Worm (Caenorhabditis elegans) whole organism, mixed stage, embryonic: ENCODE results near the gene R13D11.1.
A peak's percentile ranks its signal among the peaks of the same experiment; 100 is the strongest.
"Not testable (repeated sequence)": the region's sequence is repeated elsewhere in the genome, so short reads cannot be mapped to it uniquely, and the experiment has no call there.

Source experiments
- bed-3 ChIP-seq: fragments of 200-800 bp; sonication (Bioruptor generic); optimal IDR thresholded peaks from 3 replicates; lab custom pipeline; 2018; ENCODE audit warnings: mild to moderate bottlenecking, missing genetic modification characterization, moderate library complexity, missing compliant biosample characterization
- blmp-1 ChIP-seq: fragments of 150-350 bp; optimal IDR thresholded peaks from 2 replicates; lab custom pipeline; 2014; ENCODE audit warnings: missing biosample characterization, missing genetic modification characterization
- ceh-39 ChIP-seq: fragments of 150-350 bp; optimal IDR thresholded peaks from 2 replicates; lab custom pipeline; 2014; ENCODE audit warnings: missing biosample characterization, missing genetic modification characterization
- ceh-43 ChIP-seq: fragments of 200-800 bp; sonication (Bioruptor generic); optimal IDR thresholded peaks from 2 replicates; lab custom pipeline; 2018; ENCODE audit warnings: mild to moderate bottlenecking, missing genetic modification characterization, moderate library complexity, missing compliant biosample characterization
- ces-1 ChIP-seq: fragments of 150-350 bp; optimal IDR thresholded peaks from 2 replicates; lab custom pipeline; 2014; ENCODE audit warnings: missing biosample characterization, missing genetic modification reagents, missing genetic modification characterization
- cnd-1 ChIP-seq: fragments of 200-800 bp; sonication (Bioruptor generic); optimal IDR thresholded peaks from 2 replicates; lab custom pipeline; 2018; ENCODE audit warnings: mild to moderate bottlenecking, missing genetic modification characterization, missing compliant biosample characterization
- drap-1 ChIP-seq: fragments of 200-800 bp; sonication (Bioruptor generic); optimal IDR thresholded peaks from 3 replicates; lab custom pipeline; 2018; ENCODE audit warnings: mild to moderate bottlenecking, missing genetic modification characterization, missing compliant biosample characterization
- elt-3 ChIP-seq: fragments of 150-350 bp; optimal IDR thresholded peaks from 2 replicates; lab custom pipeline; 2014; ENCODE audit warnings: missing biosample characterization, missing genetic modification characterization
- flh-1 ChIP-seq: fragments of 200-800 bp; sonication (Bioruptor generic); optimal IDR thresholded peaks from 2 replicates; lab custom pipeline; 2018; ENCODE audit warnings: mild to moderate bottlenecking, missing genetic modification characterization, moderate library complexity, missing compliant biosample characterization
- ham-2 ChIP-seq: fragments of 200-800 bp; sonication (Bioruptor generic); optimal IDR thresholded peaks from 2 replicates; lab custom pipeline; 2018; ENCODE audit warnings: mild to moderate bottlenecking, missing genetic modification characterization, missing compliant biosample characterization
- hlh-1 ChIP-seq: fragments of 150-350 bp; optimal IDR thresholded peaks from 2 replicates; lab custom pipeline; 2014; ENCODE audit warnings: missing biosample characterization, missing genetic modification reagents, missing genetic modification characterization
- lin-13 ChIP-seq: fragments of 150-350 bp; optimal IDR thresholded peaks from 2 replicates; lab custom pipeline; 2014; ENCODE audit warnings: missing biosample characterization, missing genetic modification characterization
- lin-32 ChIP-seq: fragments of 200-800 bp; sonication (Bioruptor generic); optimal IDR thresholded peaks from 2 replicates; lab custom pipeline; 2018; ENCODE audit warnings: mild to moderate bottlenecking, missing genetic modification characterization, missing compliant biosample characterization
- lsy-2 ChIP-seq: fragments of 150-350 bp; optimal IDR thresholded peaks from 2 replicates; lab custom pipeline; 2014; ENCODE audit warnings: missing biosample characterization, missing genetic modification characterization
- mab-5 ChIP-seq: fragments of 150-350 bp; optimal IDR thresholded peaks from 2 replicates; lab custom pipeline; 2014; ENCODE audit warnings: missing biosample characterization, missing genetic modification characterization
- mep-1 ChIP-seq: fragments of 150-350 bp; optimal IDR thresholded peaks from 2 replicates; lab custom pipeline; 2017; ENCODE audit warnings: missing biosample characterization, missing genetic modification reagents, missing genetic modification characterization, inconsistent platforms
- nhr-12 ChIP-seq: fragments of 150-350 bp; optimal IDR thresholded peaks from 2 replicates; lab custom pipeline; 2014; ENCODE audit warnings: missing biosample characterization, missing genetic modification characterization
- nhr-2 ChIP-seq: fragments of 150-350 bp; optimal IDR thresholded peaks from 2 replicates; lab custom pipeline; 2014; ENCODE audit warnings: missing biosample characterization, missing genetic modification characterization
- nhr-237 ChIP-seq: fragments of 150-350 bp; optimal IDR thresholded peaks from 2 replicates; lab custom pipeline; 2014; ENCODE audit warnings: missing biosample characterization, missing genetic modification characterization
- nhr-28 ChIP-seq: fragments of 150-350 bp; optimal IDR thresholded peaks from 2 replicates; lab custom pipeline; 2014; ENCODE audit warnings: missing biosample characterization, missing genetic modification characterization
- nhr-76 ChIP-seq: sonication (generic microtip); optimal IDR thresholded peaks from 2 replicates; lab custom pipeline; 2017; ENCODE audit warnings: missing biosample characterization, missing genetic modification characterization
- pha-4 ChIP-seq: fragments of 150-350 bp; optimal IDR thresholded peaks from 2 replicates; lab custom pipeline; 2018; ENCODE audit warnings: missing biosample characterization, missing genetic modification reagents, missing genetic modification characterization
- sem-2 ChIP-seq: fragments of 200-800 bp; sonication (Bioruptor generic); optimal IDR thresholded peaks from 2 replicates; lab custom pipeline; 2018; ENCODE audit warnings: mild to moderate bottlenecking, missing genetic modification characterization, missing compliant biosample characterization
- snpc-4 ChIP-seq: fragments of 150-350 bp; optimal IDR thresholded peaks from 2 replicates; lab custom pipeline; 2014; ENCODE audit warnings: missing biosample characterization, missing genetic modification characterization
- tbx-8 ChIP-seq: fragments of 200-800 bp; sonication (Bioruptor generic); optimal IDR thresholded peaks from 2 replicates; lab custom pipeline; 2018; ENCODE audit warnings: mild to moderate bottlenecking, missing genetic modification characterization, moderate library complexity, missing compliant biosample characterization
- unc-39 ChIP-seq: fragments of 150-350 bp; optimal IDR thresholded peaks from 2 replicates; lab custom pipeline; 2014; ENCODE audit warnings: missing biosample characterization, missing genetic modification characterization
- unc-62 ChIP-seq: fragments of 150-350 bp; optimal IDR thresholded peaks from 2 replicates; lab custom pipeline; 2014; ENCODE audit warnings: missing biosample characterization, missing genetic modification reagents, missing genetic modification characterization
- zip-8 ChIP-seq: fragments of 150-350 bp; optimal IDR thresholded peaks from 2 replicates; lab custom pipeline; 2014; ENCODE audit warnings: missing biosample characterization, missing genetic modification characterization
- ztf-11 ChIP-seq: fragments of 150-350 bp; optimal IDR thresholded peaks from 2 replicates; lab custom pipeline; 2014; ENCODE audit warnings: missing biosample characterization, missing genetic modification characterization

R13D11.1 gene

ce11 chrV:808260-808659 is 9.0 kb upstream of the R13D11.1 start:
- no peak for TF ChIP-seq hlh-1 (tag; lab: Kevin White, UChicago)
- TF ChIP-seq lsy-2 (tag; lab: Kevin White, UChicago), result no peak
- no peak for TF ChIP-seq drap-1
- TF ChIP-seq nhr-12, result no peak
- TF ChIP-seq tbx-8 (GFP tag; lab: Kevin White, UChicago), result no peak
- no peak for TF ChIP-seq bed-3 (GFP tag; lab: Kevin White, UChicago)
- no peak for TF ChIP-seq snpc-4
- no peak for TF ChIP-seq flh-1 (GFP tag; lab: Kevin White, UChicago)
- no peak for TF ChIP-seq ham-2 (GFP tag; lab: Kevin White, UChicago)
- TF ChIP-seq ceh-39, result no peak
- no peak for TF ChIP-seq nhr-76 (tag; lab: Kevin White, UChicago)
- TF ChIP-seq blmp-1 (tag; lab: Kevin White, UChicago), result no peak
- TF ChIP-seq ces-1 (GFP tag; lab: Kevin White, UChicago), result no peak
- no peak for TF ChIP-seq sem-2 (GFP tag; lab: Kevin White, UChicago)
- no peak for TF ChIP-seq cnd-1 (tag; lab: Kevin White, UChicago)
- no peak for TF ChIP-seq mab-5 (tag; lab: Kevin White, UChicago)

DNA sequence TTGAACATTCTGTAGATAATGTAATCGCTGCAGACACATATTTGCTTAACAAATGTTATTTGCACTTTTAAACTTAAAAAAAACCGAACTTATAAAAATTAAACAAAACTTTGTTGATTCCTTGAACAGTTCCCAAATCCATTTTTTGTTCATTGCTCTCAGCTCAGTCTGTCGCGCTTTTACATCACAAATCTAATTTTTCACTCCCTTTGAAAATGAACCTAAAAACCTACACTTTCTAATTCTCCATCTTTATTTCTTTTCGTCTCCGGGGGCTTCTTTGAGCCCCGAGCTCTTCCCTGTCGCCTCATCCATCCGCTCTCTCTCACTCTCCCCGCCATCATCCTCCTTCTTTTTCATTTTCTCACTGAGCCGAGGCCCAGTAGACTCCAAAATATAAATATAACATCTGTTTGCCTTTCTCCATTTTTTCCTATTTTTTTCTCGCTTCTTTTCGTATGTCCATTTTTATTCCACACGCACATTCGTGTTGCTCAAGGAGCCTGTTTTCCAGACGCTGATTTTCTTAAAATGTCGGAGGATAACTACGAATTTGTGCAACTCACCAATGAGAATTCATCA is 6.9 kb upstream of the R13D11.1 start, which contains the start of gene R13D11.4:
R13D11.4 (plus strand) TSS at position 532 of the 582 bp plus-strand sequence.
- no peak for TF ChIP-seq ceh-43
- peak; percentile 67 for TF ChIP-seq ces-1 (GFP tag; lab: Kevin White, UChicago)

ce11 chrV:813101-813500 is 4.2 kb upstream of the R13D11.1 start, which contains the start of gene R13D11.10:
R13D11.10 (minus strand) TSS chrV:813201.
- TF ChIP-seq hlh-1 (tag; lab: Kevin White, UChicago), result no peak
- TF ChIP-seq mep-1 (tag; lab: Kevin White, UChicago), result no peak
- TF ChIP-seq unc-62 (GFP tag; lab: Kevin White, UChicago), result no peak
- TF ChIP-seq drap-1, result no peak
- TF ChIP-seq blmp-1 (tag; lab: Kevin White, UChicago), result no peak
- no peak for TF ChIP-seq nhr-76 (tag; lab: Kevin White, UChicago)
- no peak for TF ChIP-seq nhr-28 (tag; lab: Kevin White, UChicago)

ce11 chrV:814716-815115 is 2.6 kb upstream of the R13D11.1 start, which contains the start of gene R13D11.3:
R13D11.3 (plus strand) TSS chrV:815016.
- TF ChIP-seq nhr-2 (tag; lab: Kevin White, UChicago), result no peak
- TF ChIP-seq pha-4, result no peak
- TF ChIP-seq tbx-8 (GFP tag; lab: Kevin White, UChicago), result no peak
- no peak for TF ChIP-seq flh-1 (GFP tag; lab: Kevin White, UChicago)
- no peak for TF ChIP-seq snpc-4
- TF ChIP-seq ham-2 (GFP tag; lab: Kevin White, UChicago), result no peak
- no peak for TF ChIP-seq ztf-11 (tag; lab: Kevin White, UChicago)
- no peak for TF ChIP-seq nhr-237 (tag; lab: Kevin White, UChicago)
- TF ChIP-seq lin-32 (GFP tag; lab: Kevin White, UChicago), result no peak

DNA sequence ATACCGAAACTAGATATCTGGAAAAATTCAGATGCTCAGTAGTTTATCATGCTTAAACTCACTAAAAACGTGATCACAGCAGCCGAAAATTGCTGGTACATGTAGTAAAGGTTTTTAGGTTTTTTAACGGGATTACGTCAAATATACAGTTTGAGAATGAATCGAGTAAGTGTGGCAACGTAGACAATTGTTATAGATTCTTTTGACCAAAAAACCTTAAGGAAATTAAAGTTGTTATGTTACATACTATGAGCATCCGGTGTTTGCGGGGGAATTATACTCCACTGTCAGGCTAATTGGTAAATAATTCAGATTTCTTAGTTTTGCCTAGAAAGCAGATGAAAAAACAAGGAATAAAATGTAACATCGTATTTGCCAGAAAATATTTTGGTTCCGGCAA is 3.3 kb downstream of the R13D11.1 start, which contains the start of gene srx-32:
srx-32 (minus strand) TSS at position 101 of the 400 bp plus-strand sequence.
- not testable (repeated sequence) for TF ChIP-seq zip-8 (tag; lab: Kevin White, UChicago); nhr-2 (tag; lab: Kevin White, UChicago); drap-1

ce11 chrV:822922-823321 is 5.6 kb downstream of the R13D11.1 start, which contains the start of gene srx-31:
srx-31 (minus strand) TSS chrV:823022.
- not testable (repeated sequence) for TF ChIP-seq tbx-8 (GFP tag; lab: Kevin White, UChicago); mab-5 (tag; lab: Kevin White, UChicago); unc-39 (tag; lab: Kevin White, UChicago)

ce11 chrV:826097-826496 is 8.8 kb downstream of the R13D11.1 start, which contains the start of gene F41H8.2:
F41H8.2 (plus strand) TSS chrV:826397.
- TF ChIP-seq nhr-76 (tag; lab: Kevin White, UChicago) (no peak), blmp-1 (tag; lab: Kevin White, UChicago) (no peak), nhr-237 (tag; lab: Kevin White, UChicago) (no peak), unc-39 (tag; lab: Kevin White, UChicago) (no peak), nhr-12 (no peak), ham-2 (GFP tag; lab: Kevin White, UChicago) (no peak), sem-2 (GFP tag; lab: Kevin White, UChicago) (no peak), lin-13 (tag; lab: Kevin White, UChicago) (no peak), ces-1 (GFP tag; lab: Kevin White, UChicago) (no peak), drap-1 (no peak), snpc-4 (no peak), ceh-39 (no peak), nhr-2 (tag; lab: Kevin White, UChicago) (no peak), ztf-11 (tag; lab: Kevin White, UChicago) (no peak), bed-3 (GFP tag; lab: Kevin White, UChicago) (no peak), lin-32 (GFP tag; lab: Kevin White, UChicago) (no peak), elt-3 (tag; lab: Kevin White, UChicago) (no peak)
- TF ChIP-seq, all 35 proteins: peak for 0
